Fruit fly (Drosophila melanogaster) whole organism, embryonic: Measurements from ENCODE around the gene CG6574.
A peak's percentile ranks its signal among the peaks of the same experiment; 100 is the strongest.

Source experiments
- Awh ChIP-seq: fragments of 200-800 bp; sonication (Bioruptor generic); IDR thresholded peaks from 2 replicates; pipeline ENCODE4, ENCODE4 v1.3.6; 2022; ENCODE audit warnings: missing biosample characterization, missing genetic modification characterization
- B-H2 ChIP-seq: fragments of 200-800 bp; sonication (Bioruptor generic); optimal IDR thresholded peaks from 2 replicates; lab custom pipeline; 2018; ENCODE audit warnings: missing biosample characterization, mild to moderate bottlenecking, missing genetic modification characterization
- CG11398 ChIP-seq: fragments of 200-800 bp; sonication (Bioruptor generic); optimal IDR thresholded peaks from 2 replicates; lab custom pipeline; 2016; ENCODE audit warnings: missing biosample characterization, missing genetic modification characterization
- CG11456 ChIP-seq: fragments of 200-800 bp; sonication (Bioruptor generic); IDR thresholded peaks from 3 replicates; pipeline ENCODE4 v1.3.6; 2022; ENCODE audit warnings: missing biosample characterization, missing genetic modification characterization
- CG11504 ChIP-seq: fragments of 200-800 bp; sonication (Bioruptor generic); optimal IDR thresholded peaks from 3 replicates; lab custom pipeline; 2019; ENCODE audit warnings: missing biosample characterization, mild to moderate bottlenecking, missing genetic modification characterization, moderate library complexity
- CG12219 ChIP-seq: fragments of 200-800 bp; sonication (Bioruptor generic); optimal IDR thresholded peaks from 3 replicates; lab custom pipeline; 2018; ENCODE audit warnings: missing biosample characterization, mild to moderate bottlenecking, missing genetic modification characterization
- CG17802 ChIP-seq: fragments of 200-800 bp; sonication (Bioruptor generic); optimal IDR thresholded peaks from 2 replicates; lab custom pipeline; 2018; ENCODE audit warnings: missing biosample characterization, mild to moderate bottlenecking, missing genetic modification characterization, moderate library complexity
- CG17912 ChIP-seq: fragments of 200-800 bp; sonication (Bioruptor generic); optimal IDR thresholded peaks from 2 replicates; lab custom pipeline; 2018; ENCODE audit warnings: missing biosample characterization, mild to moderate bottlenecking, missing genetic modification characterization
- CG1792 ChIP-seq: fragments of 200-800 bp; sonication (Bioruptor generic); optimal IDR thresholded peaks from 2 replicates; lab custom pipeline; 2016; ENCODE audit warnings: missing biosample characterization, missing genetic modification characterization
- CG2678 ChIP-seq: fragments of 200-800 bp; sonication (Bioruptor generic); optimal IDR thresholded peaks from 3 replicates; lab custom pipeline; 2019; ENCODE audit warnings: missing biosample characterization, mild to moderate bottlenecking, missing genetic modification characterization, moderate library complexity
- CG30020 ChIP-seq: fragments of 200-800 bp; optimal IDR thresholded peaks from 2 replicates; lab custom pipeline; 2019; ENCODE audit warnings: missing biosample characterization, mild to moderate bottlenecking, missing genetic modification characterization, moderate library complexity
- CG7271 ChIP-seq: fragments of 200-800 bp; sonication (Bioruptor generic); optimal IDR thresholded peaks from 2 replicates; lab custom pipeline; 2018; ENCODE audit warnings: missing biosample characterization, mild to moderate bottlenecking, missing genetic modification characterization, moderate library complexity
- CG7987 ChIP-seq: fragments of 200-800 bp; sonication (Bioruptor generic); optimal IDR thresholded peaks from 2 replicates; lab custom pipeline; 2018; ENCODE audit warnings: missing biosample characterization, mild to moderate bottlenecking, missing genetic modification characterization, moderate library complexity
- CG8478 ChIP-seq: fragments of >200 bp; optimal IDR thresholded peaks from 2 replicates; lab custom pipeline; 2018
- CG9876 ChIP-seq: fragments of 200-800 bp; sonication (Bioruptor generic); optimal IDR thresholded peaks from 2 replicates; lab custom pipeline; 2016; ENCODE audit warnings: missing biosample characterization, missing genetic modification characterization
- CkIIα-i1 ChIP-seq: fragments of 200-800 bp; sonication (Bioruptor generic); IDR thresholded peaks from 2 replicates; pipeline ENCODE4 v1.3.6; 2022; ENCODE audit warnings: missing biosample characterization, missing genetic modification characterization
- Doc3 ChIP-seq: fragments of 200-800 bp; sonication (Bioruptor generic); IDR thresholded peaks from 3 replicates; pipeline ENCODE4 v1.3.6; 2022; ENCODE audit warnings: missing biosample characterization, missing genetic modification characterization; ENCODE audit not compliant: partially characterized antibody
- Fer3 ChIP-seq: fragments of 200-800 bp; sonication (Bioruptor generic); optimal IDR thresholded peaks from 2 replicates; lab custom pipeline; 2018; ENCODE audit warnings: missing biosample characterization, mild to moderate bottlenecking, missing genetic modification characterization, moderate library complexity
- Gsc ChIP-seq: fragments of 200-800 bp; sonication (Bioruptor generic); IDR thresholded peaks from 2 replicates; pipeline ENCODE4 v1.3.6; 2022; ENCODE audit warnings: missing biosample characterization, missing genetic modification characterization
- HHEX ChIP-seq: fragments of 200-800 bp; sonication (Bioruptor generic); optimal IDR thresholded peaks from 3 replicates; lab custom pipeline; 2017; ENCODE audit warnings: missing biosample characterization, mild to moderate bottlenecking, missing genetic modification characterization, missing genetic modification reagents
- HLH4C ChIP-seq: fragments of 200-800 bp; sonication (Bioruptor generic); IDR thresholded peaks from 3 replicates; pipeline ENCODE4 v1.3.6; 2022; ENCODE audit warnings: missing biosample characterization, missing genetic modification characterization; ENCODE audit not compliant: partially characterized antibody
- HLH54F ChIP-seq: fragments of 200-800 bp; sonication (Bioruptor generic); optimal IDR thresholded peaks from 3 replicates; lab custom pipeline; 2016; ENCODE audit warnings: missing biosample characterization, missing genetic modification characterization
- Hr78 ChIP-seq, 2 experiments: fragments of 200-800 bp in 1 of 2; fragments of >200 bp in 1 of 2; sonication (Bioruptor generic) in 1 of 2; optimal IDR thresholded peaks; 2 replicates each; lab custom pipeline; 2017 to 2019; ENCODE audit warnings: missing biosample characterization in 2 of 2, missing genetic modification characterization in 2 of 2, mild to moderate bottlenecking in 1 of 2, moderate library complexity in 1 of 2
- Myb ChIP-seq: fragments of 200-800 bp; sonication (Bioruptor generic); optimal IDR thresholded peaks from 2 replicates; lab custom pipeline; 2016; ENCODE audit warnings: missing biosample characterization, missing genetic modification characterization
- Oaz ChIP-seq: fragments of 200-800 bp; sonication (Bioruptor generic); IDR thresholded peaks from 2 replicates; pipeline ENCODE4 v1.3.6; 2022; ENCODE audit warnings: missing biosample characterization, missing genetic modification characterization
- PHDP ChIP-seq: fragments of 200-800 bp; sonication (Bioruptor generic); optimal IDR thresholded peaks from 3 replicates; lab custom pipeline; 2018; ENCODE audit warnings: missing biosample characterization, mild to moderate bottlenecking, missing genetic modification characterization, moderate library complexity
- Ravus ChIP-seq: fragments of 200-800 bp; sonication (Bioruptor generic); IDR thresholded peaks from 2 replicates; pipeline ENCODE4 v1.3.6; 2022; ENCODE audit warnings: missing biosample characterization, missing genetic modification characterization
- Rfx ChIP-seq: fragments of 200-800 bp; sonication (Bioruptor generic); IDR thresholded peaks from 2 replicates; pipeline ENCODE4 v1.3.6; 2022; ENCODE audit warnings: missing biosample characterization, missing genetic modification characterization
- abd-A ChIP-seq: fragments of 200-800 bp; sonication (Bioruptor generic); optimal IDR thresholded peaks from 3 replicates; lab custom pipeline; 2019; ENCODE audit warnings: missing biosample characterization, mild to moderate bottlenecking, missing genetic modification characterization, moderate library complexity
- ac ChIP-seq: fragments of 200-800 bp; sonication (Bioruptor generic); optimal IDR thresholded peaks from 3 replicates; lab custom pipeline; 2017; ENCODE audit warnings: missing biosample characterization, mild to moderate bottlenecking, missing genetic modification characterization
- aop ChIP-seq: fragments of 200-800 bp; sonication (Bioruptor generic); IDR thresholded peaks from 2 replicates; pipeline ENCODE4 v1.3.6; 2022; ENCODE audit warnings: missing biosample characterization, missing genetic modification characterization
- bsh ChIP-seq, 2 experiments: fragments of 200-800 bp; sonication (Bioruptor generic); optimal IDR thresholded peaks; 2 replicates each; lab custom pipeline; 2017 to 2018; ENCODE audit warnings: mild to moderate bottlenecking in 2 of 2, missing biosample characterization in 2 of 2, missing genetic modification characterization in 2 of 2, moderate library complexity in 1 of 2
- chif ChIP-seq, 2 experiments: fragments of 200-800 bp; sonication (Bioruptor generic); optimal IDR thresholded peaks; 3 replicates each; lab custom pipeline; 2016; ENCODE audit warnings: missing biosample characterization in 2 of 2, missing genetic modification characterization in 2 of 2
- crol ChIP-seq: fragments of 200-800 bp; sonication (Bioruptor generic); IDR thresholded peaks from 2 replicates; pipeline ENCODE4 v1.3.6; 2022; ENCODE audit warnings: missing biosample characterization, missing genetic modification characterization
- emc ChIP-seq: fragments of 200-800 bp; sonication (Bioruptor generic); optimal IDR thresholded peaks from 2 replicates; lab custom pipeline; 2016; ENCODE audit warnings: missing biosample characterization, missing genetic modification characterization
- gcm2 ChIP-seq: fragments of 200-800 bp; sonication (Bioruptor generic); optimal IDR thresholded peaks from 2 replicates; lab custom pipeline; 2016; ENCODE audit warnings: missing biosample characterization, missing genetic modification characterization
- gsb-n ChIP-seq: fragments of 200-800 bp; sonication (Bioruptor generic); optimal IDR thresholded peaks from 3 replicates; lab custom pipeline; 2018; ENCODE audit warnings: missing biosample characterization, mild to moderate bottlenecking, missing genetic modification characterization
- ham ChIP-seq: fragments of 200-800 bp; sonication (Bioruptor generic); IDR thresholded peaks from 2 replicates; pipeline ENCODE4 v1.3.6; 2022; ENCODE audit warnings: missing biosample characterization, missing genetic modification characterization
- hbn ChIP-seq: fragments of 200-800 bp; sonication (Bioruptor generic); IDR thresholded peaks from 2 replicates; pipeline ENCODE4 v1.3.6; 2022; ENCODE audit warnings: missing biosample characterization, missing genetic modification characterization; ENCODE audit not compliant: partially characterized antibody
- lbe ChIP-seq: fragments of 200-800 bp; sonication (Bioruptor generic); optimal IDR thresholded peaks from 2 replicates; lab custom pipeline; 2016; ENCODE audit warnings: missing biosample characterization, mild to moderate bottlenecking, missing genetic modification characterization
- mirr ChIP-seq: fragments of 200-800 bp; sonication (Bioruptor generic); optimal IDR thresholded peaks from 3 replicates; lab custom pipeline; 2018; ENCODE audit warnings: missing biosample characterization, mild to moderate bottlenecking, missing genetic modification characterization
- nau ChIP-seq: fragments of 200-800 bp; sonication (Bioruptor generic); optimal IDR thresholded peaks from 3 replicates; lab custom pipeline; 2017; ENCODE audit warnings: missing biosample characterization, mild to moderate bottlenecking, missing genetic modification characterization, missing genetic modification reagents
- nerfin-1 ChIP-seq: fragments of 200-800 bp; sonication (Bioruptor generic); optimal IDR thresholded peaks from 3 replicates; lab custom pipeline; 2019; ENCODE audit warnings: missing biosample characterization, mild to moderate bottlenecking, missing genetic modification characterization, moderate library complexity
- nom ChIP-seq: fragments of 200-800 bp; sonication (Bioruptor generic); optimal IDR thresholded peaks from 2 replicates; lab custom pipeline; 2017; ENCODE audit warnings: missing biosample characterization, missing genetic modification characterization, mild to moderate bottlenecking, moderate library complexity, missing genetic modification reagents
- odd ChIP-seq: fragments of 200-800 bp; sonication (Bioruptor generic); optimal IDR thresholded peaks from 2 replicates; lab custom pipeline; 2017; ENCODE audit warnings: missing biosample characterization, mild to moderate bottlenecking, missing genetic modification characterization
- repo ChIP-seq: fragments of 200-800 bp; sonication (Bioruptor generic); optimal IDR thresholded peaks from 2 replicates; lab custom pipeline; 2016; ENCODE audit warnings: missing biosample characterization, missing genetic modification characterization
- schlank ChIP-seq: fragments of 200-800 bp; sonication (Bioruptor generic); optimal IDR thresholded peaks from 2 replicates; lab custom pipeline; 2018; ENCODE audit warnings: missing biosample characterization, mild to moderate bottlenecking, missing genetic modification characterization
- tio ChIP-seq: fragments of 200-800 bp; sonication (Bioruptor generic); optimal IDR thresholded peaks from 2 replicates; lab custom pipeline; 2017; ENCODE audit warnings: missing biosample characterization, missing genetic modification characterization, inconsistent platforms
- zfh2 ChIP-seq: fragments of 200-800 bp; sonication (Bioruptor generic); optimal IDR thresholded peaks from 2 replicates; lab custom pipeline; 2016; ENCODE audit warnings: missing biosample characterization, missing genetic modification characterization

The CG6574 gene

dm6 chr3R:10888633-10889519 is 26.1 kb upstream of the CG6574 start (continued):
- no peak for TF ChIP-seq CG9876 (GFP tag; lab: Kevin White, UChicago)
- no peak for TF ChIP-seq Doc3 (GFP tag; lab: Robert Waterston, UW)
- TF ChIP-seq chif (GFP tag; optimal IDR thresholded peaks at IDR 0.05; lab: Kevin White, UChicago) = no peak
- no peak for TF ChIP-seq CG30020
- TF ChIP-seq abd-A (tag; lab: Kevin White, UChicago) = no peak
- no peak for TF ChIP-seq CkIIα-i1
- no peak for TF ChIP-seq CG17802 (tag; lab: Kevin White, UChicago)
- TF ChIP-seq CG11456 (GFP tag; lab: Robert Waterston, UW) = peak; percentile 54; the same call in 2 of the 3 replicates
- no peak; the same call in 1 of the 2 replicates for TF ChIP-seq hbn
- peak; percentile 28 for TF ChIP-seq CG11504 (tag; lab: Kevin White, UChicago)
- peak; percentile 80 for TF ChIP-seq Rfx
- peak; percentile 46 for TF ChIP-seq zfh2
- TF ChIP-seq mirr (GFP tag; lab: Kevin White, UChicago) = peak; percentile 82
- no peak for TF ChIP-seq B-H2 (GFP tag; lab: Kevin White, UChicago)
- TF ChIP-seq nom (GFP tag; lab: Kevin White, UChicago) = peak; percentile 99
- no peak for TF ChIP-seq Hr78 (GFP tag; optimal IDR thresholded peaks at IDR 0.05; lab: Kevin White, UChicago)
- peak; percentile 4 to 82 for TF ChIP-seq bsh (GFP tag; optimal IDR thresholded peaks at IDR 0.05; lab: Kevin White, UChicago)
- TF ChIP-seq lbe (GFP tag; lab: Kevin White, UChicago) = peak; percentile 57
- no peak for TF ChIP-seq Gsc (GFP tag; lab: Robert Waterston, UW)
- TF ChIP-seq Ravus (GFP tag; lab: Robert Waterston, UW) = no peak
- TF ChIP-seq CG7987 (GFP tag; lab: Kevin White, UChicago) = peak; percentile 76
- no peak for TF ChIP-seq gcm2
- no peak for TF ChIP-seq emc (GFP tag; lab: Kevin White, UChicago)
- no peak for TF ChIP-seq nau (GFP tag; lab: Kevin White, UChicago)
- TF ChIP-seq repo = no peak
- no peak for TF ChIP-seq ham (GFP tag; lab: Robert Waterston, UW)
- TF ChIP-seq Awh (GFP tag; lab: Robert Waterston, UW) = no peak
- TF ChIP-seq Oaz (GFP tag; lab: Robert Waterston, UW) = no peak
- no peak for TF ChIP-seq CG1792 (GFP tag; lab: Kevin White, UChicago)
- TF ChIP-seq aop = no peak
- TF ChIP-seq HLH4C (GFP tag; lab: Robert Waterston, UW) = no peak
- TF ChIP-seq odd = no peak
- TF ChIP-seq HHEX (GFP tag; lab: Kevin White, UChicago) = peak; percentile 2
- TF ChIP-seq ac (GFP tag; lab: Kevin White, UChicago) = no peak
- no peak for TF ChIP-seq HLH54F (GFP tag; lab: Kevin White, UChicago)
- no peak for TF ChIP-seq CG8478 (lab: Kevin White, UChicago)
- TF ChIP-seq CG17912 (GFP tag; lab: Kevin White, UChicago) = no peak
- no peak for TF ChIP-seq CG11398 (GFP tag; lab: Kevin White, UChicago)
- peak; percentile 44 for TF ChIP-seq PHDP
- peak; percentile 50 for TF ChIP-seq Fer3 (tag; lab: Kevin White, UChicago)
- peak; percentile 64 for TF ChIP-seq CG2678
- TF ChIP-seq Myb (GFP tag; lab: Kevin White, UChicago) = no peak
- no peak for TF ChIP-seq tio (GFP tag; lab: Kevin White, UChicago)
- no peak for TF ChIP-seq nerfin-1 (tag; lab: Kevin White, UChicago)
- no peak for TF ChIP-seq gsb-n (tag; lab: Kevin White, UChicago)
- TF ChIP-seq crol (GFP tag; lab: Robert Waterston, UW) = peak; percentile 98
- no peak for TF ChIP-seq CG12219 (GFP tag; lab: Kevin White, UChicago)
- TF ChIP-seq schlank (tag; lab: Kevin White, UChicago) = no peak
- no peak for TF ChIP-seq CG7271 (tag; lab: Kevin White, UChicago)
